Fruit fly (Drosophila melanogaster) whole organism, embryonic: ENCODE results near the gene CG31126.

ENCODE experiments used
- Atf3 ChIP-seq: fragments of 200-800 bp; sonication (Bioruptor generic); optimal IDR thresholded peaks from 3 replicates; lab custom pipeline; 2016; ENCODE audit warnings: missing biosample characterization, missing genetic modification characterization
- Atf6 ChIP-seq: fragments of 200-800 bp; sonication (Bioruptor generic); IDR thresholded peaks from 2 replicates; pipeline ENCODE4 v1.3.6; 2022; ENCODE audit warnings: missing biosample characterization, missing genetic modification characterization
- CG5953 ChIP-seq: fragments of 200-800 bp; sonication (Bioruptor generic); IDR thresholded peaks from 2 replicates; pipeline ENCODE4 v1.3.6; 2022; ENCODE audit warnings: missing biosample characterization, missing genetic modification characterization
- Hey ChIP-seq: fragments of 200-800 bp; sonication (Bioruptor generic); optimal IDR thresholded peaks from 3 replicates; lab custom pipeline; 2018; ENCODE audit warnings: missing biosample characterization, mild to moderate bottlenecking, missing genetic modification characterization
- Optix ChIP-seq: fragments of 200-800 bp; sonication (Bioruptor generic); IDR thresholded peaks from 3 replicates; pipeline ENCODE4 v1.3.6; 2022; ENCODE audit warnings: missing biosample characterization, missing genetic modification characterization
- crc ChIP-seq: fragments of 200-800 bp; sonication (Bioruptor generic); optimal IDR thresholded peaks from 2 replicates; lab custom pipeline; 2016; ENCODE audit warnings: missing biosample characterization, missing genetic modification characterization
- esg ChIP-seq: fragments of 200-800 bp; sonication (Bioruptor generic); conservative IDR thresholded peaks from 2 replicates; pipeline ENCODE4 v1.3.6; 2022; ENCODE audit warnings: missing biosample characterization, missing genetic modification characterization
- tap ChIP-seq: fragments of 200-800 bp; optimal IDR thresholded peaks from 3 replicates; lab custom pipeline; 2019; ENCODE audit warnings: missing biosample characterization, mild to moderate bottlenecking, missing genetic modification characterization, moderate library complexity

DNA sequence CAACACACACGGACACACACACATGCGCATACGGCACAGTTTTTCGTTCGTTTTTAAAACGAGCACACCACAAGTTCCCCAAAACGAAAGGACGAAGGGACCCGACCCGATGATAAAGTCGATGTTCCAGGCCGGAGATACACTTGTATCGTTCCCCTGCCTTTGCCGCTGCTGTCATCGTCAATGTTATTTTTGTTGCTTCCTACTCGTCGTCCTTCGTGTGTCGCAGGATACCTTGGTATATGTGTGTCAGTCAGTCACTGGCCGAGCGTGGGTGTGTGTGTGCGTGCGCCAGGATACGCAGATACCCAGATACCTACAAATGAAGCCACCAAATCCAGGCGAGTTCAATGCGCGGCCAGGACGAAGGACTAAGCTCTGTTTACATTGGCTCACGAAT, 3.6 kb downstream of the CG31126 start:
- TF ChIP-seq Atf3 (no peak), CG5953 (GFP tag; lab: Robert Waterston, UW) (no peak), tap (tag; lab: Kevin White, UChicago) (no peak), Optix (GFP tag; lab: Robert Waterston, UW) (no peak), Hey (tag; lab: Kevin White, UChicago) (no peak), esg (GFP tag; lab: Robert Waterston, UW) (no peak), crc (GFP tag; lab: Kevin White, UChicago) (no peak), Atf6 (GFP tag; lab: Robert Waterston, UW) (no peak)
